Worm (Caenorhabditis elegans): ENCODE results near the gene rps-30.
A peak's percentile ranks its signal among the peaks of the same experiment; 100 is the strongest.

Gene rps-30

ce11 chrV:7824138-7824537 lies 47.8 kb downstream of the rps-30 start:
- TF ChIP-seq fkh-4 (tag; optimal IDR thresholded peaks at IDR 0.05; ENCODE audit: borderline replicate concordance) (no peak), pax-3 (tag; optimal IDR thresholded peaks at IDR 0.05) (no peak), C16A3.4 (tag; optimal IDR thresholded peaks at IDR 0.05) (no peak), skn-1 (tag; optimal IDR thresholded peaks at IDR 0.05) (no peak), dsc-1 (tag; optimal IDR thresholded peaks at IDR 0.05) (peak; percentile 70), efl-1 (optimal IDR thresholded peaks at IDR 0.05) (no peak), efl-1 (GFP tag; optimal IDR thresholded peaks at IDR 0.05 in 1 of 2) (peak in 1 of 2 experiments; percentile 72), ceh-63 (GFP tag; optimal IDR thresholded peaks at IDR 0.05) (no peak), ztf-4 (tag; optimal IDR thresholded peaks at IDR 0.05) (no peak)

ce11 chrV:7825836-7826235 lies 49.5 kb downstream of the rps-30 start:
- no peak for TF ChIP-seq hlh-17 (GFP tag; optimal IDR thresholded peaks at IDR 0.05; ENCODE audit: borderline replicate concordance)

- TF ChIP-seq rnt-1 (tag; optimal IDR thresholded peaks at IDR 0.05) = peak; percentile 54
- TF ChIP-seq mep-1 (tag; optimal IDR thresholded peaks at IDR 0.05) = no peak
- no peak for TF ChIP-seq ceh-90 (tag; optimal IDR thresholded peaks at IDR 0.05)
- TF ChIP-seq dsc-1 (tag; optimal IDR thresholded peaks at IDR 0.05) = peak; percentile 49
Measured at ce11 chrV:7826362-7826761, 50.0 kb downstream of the rps-30 start.

Measured in whole organism, L1 larva.